Fruit fly (Drosophila melanogaster) whole organism, adult: ENCODE results near the gene CG5846.

Experiments
- CG11617 ChIP-seq: fragments of 200-800 bp; sonication (Bioruptor generic); optimal IDR thresholded peaks from 2 replicates; lab custom pipeline; 2017; ENCODE audit warnings: mild to moderate bottlenecking, missing biosample characterization, missing genetic modification reagents, missing genetic modification characterization
- CG12768 ChIP-seq: fragments of 200-800 bp; sonication (Bioruptor generic); optimal IDR thresholded peaks from 2 replicates; lab custom pipeline; 2017; ENCODE audit warnings: missing biosample characterization, missing genetic modification characterization, mild to moderate bottlenecking, moderate library complexity, missing genetic modification reagents
- CG14711 ChIP-seq: fragments of 200-800 bp; sonication (Bioruptor generic); optimal IDR thresholded peaks from 2 replicates; lab custom pipeline; 2018; ENCODE audit warnings: missing biosample characterization, mild to moderate bottlenecking, missing genetic modification characterization, moderate library complexity
- CG1620 ChIP-seq: fragments of 200-800 bp; sonication (Bioruptor generic); optimal IDR thresholded peaks from 2 replicates; lab custom pipeline; 2016; ENCODE audit warnings: missing biosample characterization, missing genetic modification characterization
- CG33017 ChIP-seq: fragments of 200-800 bp; sonication (Bioruptor generic); optimal IDR thresholded peaks from 2 replicates; lab custom pipeline; 2018; ENCODE audit warnings: missing biosample characterization, mild to moderate bottlenecking, missing genetic modification characterization, moderate library complexity
- CG5204 ChIP-seq: fragments of 200-800 bp; sonication (Bioruptor generic); optimal IDR thresholded peaks from 2 replicates; lab custom pipeline; 2016; ENCODE audit warnings: missing biosample characterization, missing genetic modification characterization
- CG7045 ChIP-seq: fragments of 200-800 bp; sonication (Bioruptor generic); optimal IDR thresholded peaks from 2 replicates; lab custom pipeline; 2017; ENCODE audit warnings: missing biosample characterization, mild to moderate bottlenecking, missing genetic modification characterization
- CG7101 ChIP-seq: fragments of 200-800 bp; sonication (Bioruptor generic); optimal IDR thresholded peaks from 2 replicates; lab custom pipeline; 2018; ENCODE audit warnings: missing biosample characterization, mild to moderate bottlenecking, missing genetic modification characterization, moderate library complexity
- Clk ChIP-seq: fragments of 200-800 bp; sonication (Bioruptor generic); optimal IDR thresholded peaks from 2 replicates; lab custom pipeline; 2017; ENCODE audit warnings: missing biosample characterization, missing genetic modification characterization
- Crg-1 ChIP-seq: fragments of 200-800 bp; sonication (Bioruptor generic); optimal IDR thresholded peaks from 2 replicates; lab custom pipeline; 2016; ENCODE audit warnings: missing biosample characterization, missing genetic modification characterization
- Hr96 ChIP-seq: fragments of 200-800 bp; sonication (Bioruptor generic); optimal IDR thresholded peaks from 2 replicates; lab custom pipeline; 2016; ENCODE audit warnings: missing biosample characterization, missing genetic modification characterization
- Mnt ChIP-seq: fragments of 200-800 bp; sonication (Bioruptor generic); optimal IDR thresholded peaks from 2 replicates; lab custom pipeline; 2016; ENCODE audit warnings: missing biosample characterization, mild to moderate bottlenecking, missing genetic modification characterization
- bab1 ChIP-seq: fragments of 200-800 bp; sonication (Bioruptor generic); optimal IDR thresholded peaks from 3 replicates; lab custom pipeline; 2019; ENCODE audit warnings: missing biosample characterization, mild to moderate bottlenecking, missing genetic modification characterization, moderate library complexity
- cic ChIP-seq: fragments of 200-800 bp; sonication (Bioruptor generic); optimal IDR thresholded peaks from 2 replicates; lab custom pipeline; 2017; ENCODE audit warnings: missing biosample characterization, mild to moderate bottlenecking, missing genetic modification characterization, moderate library complexity
- cnc ChIP-seq, 2 experiments: fragments of >200 bp; optimal IDR thresholded peaks; 2 replicates each; lab custom pipeline; 2017
- kay ChIP-seq: fragments of 200-800 bp; sonication (Bioruptor generic); peaks from one replicate; lab custom pipeline; 2016; ENCODE audit warnings: missing biosample characterization, missing genetic modification characterization, borderline replicate concordance
- ovo ChIP-seq: fragments of 200-800 bp; sonication (Bioruptor generic); optimal IDR thresholded peaks from 2 replicates; lab custom pipeline; 2016; ENCODE audit warnings: missing biosample characterization, missing genetic modification characterization
- pad ChIP-seq: fragments of 200-800 bp; sonication (Bioruptor generic); optimal IDR thresholded peaks from 3 replicates; lab custom pipeline; 2017; ENCODE audit warnings: missing biosample characterization, missing genetic modification characterization, mild to moderate bottlenecking, moderate library complexity, missing genetic modification reagents
- tj ChIP-seq: fragments of 200-800 bp; sonication (Bioruptor generic); optimal IDR thresholded peaks from 3 replicates; lab custom pipeline; 2017; ENCODE audit warnings: missing biosample characterization, mild to moderate bottlenecking, missing genetic modification characterization, moderate library complexity
- toe ChIP-seq: fragments of 200-800 bp; sonication (Bioruptor generic); optimal IDR thresholded peaks from 2 replicates; lab custom pipeline; 2016; ENCODE audit warnings: missing biosample characterization, missing genetic modification characterization

Gene CG5846

DNA sequence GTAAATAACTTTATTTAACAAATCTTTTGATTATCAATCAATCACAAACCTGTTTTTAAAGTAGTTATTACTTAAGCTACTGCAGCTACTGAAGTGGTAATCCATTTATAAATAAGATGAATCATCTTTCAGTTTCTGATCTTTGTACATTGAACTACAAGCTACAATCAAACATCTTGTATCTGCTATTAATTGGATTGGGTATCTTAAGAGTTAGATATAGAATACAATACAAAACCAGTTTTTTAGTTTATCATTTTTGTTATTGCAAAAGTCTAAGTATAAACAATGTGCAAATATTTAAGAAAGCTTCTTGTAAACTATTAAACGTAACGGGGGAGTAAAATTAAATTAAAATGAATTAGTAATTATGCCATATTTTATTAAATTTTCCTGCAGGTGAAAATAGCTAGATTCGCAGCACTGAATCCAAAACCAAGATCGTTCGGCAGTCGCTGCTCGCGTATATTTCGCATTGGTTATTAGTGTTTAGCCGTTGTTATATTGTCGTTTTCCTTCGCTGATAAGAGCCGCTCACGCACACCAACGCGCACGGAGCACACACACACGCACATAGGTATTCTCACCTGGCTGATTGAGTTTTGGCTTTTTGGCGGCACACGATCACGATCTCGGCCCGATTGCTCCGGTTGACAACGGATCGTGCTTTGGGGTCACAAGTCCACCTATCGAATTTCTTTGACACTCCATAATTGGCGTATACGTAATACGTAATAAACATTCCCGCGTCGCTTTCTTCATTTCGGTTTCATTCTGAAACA is 9.1 kb downstream of the CG5846 start:
- TF ChIP-seq cic (GFP tag; lab: Kevin White, UChicago) (peak; percentile 47), CG33017 (no peak), CG12768 (GFP tag; lab: Kevin White, UChicago) (peak; percentile 68)

DNA sequence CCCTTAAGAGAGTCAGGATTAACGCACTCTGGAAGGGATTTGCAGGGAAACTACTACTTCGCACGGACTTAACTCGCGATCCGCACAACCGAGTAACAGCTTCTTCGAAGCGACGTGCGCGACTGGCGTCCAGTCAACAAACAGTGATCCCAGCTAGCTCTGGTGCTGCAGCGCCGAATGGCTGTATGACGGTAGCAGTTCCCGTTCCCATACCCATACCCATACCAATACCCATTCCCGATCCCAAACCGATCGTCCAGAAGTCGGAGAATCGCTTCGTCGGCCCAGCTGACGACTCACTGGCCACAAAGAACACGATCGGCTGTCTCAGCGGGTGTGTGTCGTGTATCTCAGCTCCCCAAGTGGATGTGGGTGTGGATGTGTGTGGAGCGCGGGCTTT is 9.8 kb downstream of the CG5846 start, which contains the start of gene CG5853:
CG5853 (minus strand) TSS at position 384 of the 400 bp plus-strand sequence.
- peak; percentile 37 for TF ChIP-seq ovo (GFP tag; lab: Kevin White, UChicago)
- peak; percentile 79 for TF ChIP-seq Mnt
- peak; percentile 25 for TF ChIP-seq tj
- peak; percentile 62 for TF ChIP-seq bab1 (GFP tag; lab: Kevin White, UChicago)
- no peak for TF ChIP-seq kay (GFP tag; lab: Kevin White, UChicago)
- TF ChIP-seq cic (GFP tag; lab: Kevin White, UChicago) = peak; percentile 79
- peak; percentile 25 for TF ChIP-seq Clk (GFP tag; lab: Kevin White, UChicago)
- TF ChIP-seq CG7101 = peak; percentile 26
- TF ChIP-seq Hr96 = peak; percentile 46
- peak; percentile 78 for TF ChIP-seq CG12768 (GFP tag; lab: Kevin White, UChicago)
- TF ChIP-seq pad (GFP tag; lab: Kevin White, UChicago) = peak; percentile 33
- TF ChIP-seq CG7045 (GFP tag; lab: Kevin White, UChicago) = no peak
- peak; percentile 27 for TF ChIP-seq CG33017
- peak; percentile 11 for TF ChIP-seq CG14711 (tag; lab: Kevin White, UChicago)
- TF ChIP-seq CG5204 = no peak
- TF ChIP-seq toe (GFP tag; lab: Kevin White, UChicago) = peak; percentile 18

DNA sequence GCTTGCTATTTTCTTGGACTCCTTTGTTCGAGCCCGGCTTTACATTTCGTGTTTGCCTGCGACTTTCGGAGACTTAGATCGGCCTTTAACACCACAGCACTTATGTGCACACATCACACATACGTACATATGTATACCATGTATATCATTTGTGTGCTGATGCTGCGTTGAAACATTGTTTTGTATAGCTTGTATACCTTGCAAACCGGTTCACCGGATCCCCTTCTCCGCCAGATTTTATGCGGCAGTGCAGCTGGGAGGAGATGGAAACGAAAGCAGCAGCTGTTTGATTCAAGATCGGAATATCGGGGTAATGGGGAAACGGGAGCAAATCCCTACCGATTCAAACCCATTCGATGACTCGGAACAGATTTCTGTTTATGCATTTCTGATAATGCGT is 11.0 kb downstream of the CG5846 start:
- TF ChIP-seq Crg-1 (GFP tag; lab: Kevin White, UChicago) = no peak
- no peak for TF ChIP-seq CG11617 (GFP tag; lab: Kevin White, UChicago)
- TF ChIP-seq toe (GFP tag; lab: Kevin White, UChicago) = no peak
- no peak for TF ChIP-seq CG7101
- TF ChIP-seq CG1620 (GFP tag; lab: Kevin White, UChicago) = no peak
- TF ChIP-seq CG33017 = no peak
- no peak for TF ChIP-seq pad (GFP tag; lab: Kevin White, UChicago)
- no peak for TF ChIP-seq bab1 (GFP tag; lab: Kevin White, UChicago)
- TF ChIP-seq CG12768 (GFP tag; lab: Kevin White, UChicago) = no peak
- TF ChIP-seq Clk (GFP tag; lab: Kevin White, UChicago) = no peak
- TF ChIP-seq ovo (GFP tag; lab: Kevin White, UChicago) = no peak
- TF ChIP-seq kay (GFP tag; lab: Kevin White, UChicago) = no peak
- no peak for TF ChIP-seq tj
- no peak for TF ChIP-seq cic (GFP tag; lab: Kevin White, UChicago)
- TF ChIP-seq Hr96 = no peak
- TF ChIP-seq cnc (optimal IDR thresholded peaks at IDR 0.05; lab: Kevin White, UChicago) = no peak

- no peak for TF ChIP-seq cnc (optimal IDR thresholded peaks at IDR 0.05; lab: Kevin White, UChicago)
- TF ChIP-seq CG33017 = no peak
- no peak for TF ChIP-seq kay (GFP tag; lab: Kevin White, UChicago)
- no peak for TF ChIP-seq tj
- no peak for TF ChIP-seq CG7101
- TF ChIP-seq CG14711 (tag; lab: Kevin White, UChicago) = no peak
- no peak for TF ChIP-seq cic (GFP tag; lab: Kevin White, UChicago)
- no peak for TF ChIP-seq toe (GFP tag; lab: Kevin White, UChicago)
- no peak for TF ChIP-seq CG11617 (GFP tag; lab: Kevin White, UChicago)
- no peak for TF ChIP-seq CG5204
- no peak for TF ChIP-seq CG1620 (GFP tag; lab: Kevin White, UChicago)
- no peak for TF ChIP-seq Crg-1 (GFP tag; lab: Kevin White, UChicago)
- no peak for TF ChIP-seq bab1 (GFP tag; lab: Kevin White, UChicago)
- TF ChIP-seq Clk (GFP tag; lab: Kevin White, UChicago) = no peak
- no peak for TF ChIP-seq CG7045 (GFP tag; lab: Kevin White, UChicago)
- no peak for TF ChIP-seq Hr96
- TF ChIP-seq ovo (GFP tag; lab: Kevin White, UChicago) = no peak
- TF ChIP-seq CG12768 (GFP tag; lab: Kevin White, UChicago) = no peak
- TF ChIP-seq Mnt = no peak
Measured at dm6 chr2L:9945086-9945485, 12.0 kb downstream of the CG5846 start.

- peak; percentile 6 for TF ChIP-seq CG7045 (GFP tag; lab: Kevin White, UChicago)
- TF ChIP-seq CG1620 (GFP tag; lab: Kevin White, UChicago) = no peak
- no peak for TF ChIP-seq tj
- peak; percentile 25 for TF ChIP-seq CG11617 (GFP tag; lab: Kevin White, UChicago)
- TF ChIP-seq CG33017 = peak; percentile 61
- peak; percentile 16 for TF ChIP-seq Crg-1 (GFP tag; lab: Kevin White, UChicago)
- TF ChIP-seq CG7101 = peak; percentile 64
- peak; percentile 25 for TF ChIP-seq Mnt
- TF ChIP-seq cic (GFP tag; lab: Kevin White, UChicago) = peak; percentile 97
- peak; percentile 53 for TF ChIP-seq CG12768 (GFP tag; lab: Kevin White, UChicago)
Measured at dm6 chr2L:9943521-9943920, 13.5 kb downstream of the CG5846 start.

- peak; percentile 83 for TF ChIP-seq CG1620 (GFP tag; lab: Kevin White, UChicago)
- no peak for TF ChIP-seq kay (GFP tag; lab: Kevin White, UChicago)
- peak; percentile 32 for TF ChIP-seq CG33017
- peak; percentile 77 for TF ChIP-seq pad (GFP tag; lab: Kevin White, UChicago)
- TF ChIP-seq Crg-1 (GFP tag; lab: Kevin White, UChicago) = peak; percentile 84
- TF ChIP-seq Mnt = peak; percentile 84
- no peak for TF ChIP-seq tj
- no peak for TF ChIP-seq cnc (optimal IDR thresholded peaks at IDR 0.05; lab: Kevin White, UChicago)
- peak; percentile 39 for TF ChIP-seq ovo (GFP tag; lab: Kevin White, UChicago)
- no peak for TF ChIP-seq Clk (GFP tag; lab: Kevin White, UChicago)
- TF ChIP-seq bab1 (GFP tag; lab: Kevin White, UChicago) = peak; percentile 47
- peak; percentile 82 for TF ChIP-seq CG7101
- peak; percentile 39 for TF ChIP-seq cic (GFP tag; lab: Kevin White, UChicago)
- TF ChIP-seq CG5204 = no peak
- peak; percentile 45 for TF ChIP-seq CG11617 (GFP tag; lab: Kevin White, UChicago)
- peak; percentile 13 for TF ChIP-seq CG7045 (GFP tag; lab: Kevin White, UChicago)
- TF ChIP-seq Hr96 = peak; percentile 66
- peak; percentile 59 for TF ChIP-seq toe (GFP tag; lab: Kevin White, UChicago)
- TF ChIP-seq CG12768 (GFP tag; lab: Kevin White, UChicago) = peak; percentile 64
- TF ChIP-seq CG14711 (tag; lab: Kevin White, UChicago) = peak; percentile 67
Measured at dm6 chr2L:9938631-9939256, 18.3 kb downstream of the CG5846 start, which contains the start of the genes Datp and CG4619. Gene Datp (minus strand): TSS chr2L:9938790. Gene CG4619 (plus strand): TSS chr2L:9938863.
